Worm (Caenorhabditis elegans) whole organism, young adult: ENCODE measurements around the gene C08E8.3.

Source experiments
- B0019.2 ChIP-seq: fragments of 200-800 bp; sonication (Bioruptor generic); conservative IDR thresholded peaks from 2 replicates; pipeline ENCODE4 v1.3.6; 2022; ENCODE audit warnings: missing genetic modification reagents, missing genetic modification characterization, missing compliant biosample characterization
- B0261.1 ChIP-seq: sonication (generic microtip); optimal IDR thresholded peaks from 2 replicates; lab custom pipeline; 2016; ENCODE audit warnings: mild to moderate bottlenecking, missing genetic modification characterization, moderate library complexity, missing compliant biosample characterization
- D2030.7 ChIP-seq: fragments of 200-800 bp; sonication (Bioruptor generic); IDR thresholded peaks from 2 replicates; pipeline ENCODE4 v1.3.6; 2022; ENCODE audit warnings: missing genetic modification reagents, missing genetic modification characterization, missing compliant biosample characterization
- F23B12.7 ChIP-seq: sonication (generic microtip); optimal IDR thresholded peaks from 2 replicates; lab custom pipeline; 2017; ENCODE audit warnings: missing genetic modification characterization, mild to moderate bottlenecking, missing compliant biosample characterization, antibody characterized with exemption, moderate library complexity; ENCODE audit not compliant: insufficient read depth
- F33H1.4 ChIP-seq: fragments of 200-800 bp; sonication (Bioruptor generic); IDR thresholded peaks from 2 replicates; pipeline ENCODE4 v1.3.6; 2022; ENCODE audit warnings: missing genetic modification reagents, missing genetic modification characterization, missing compliant biosample characterization
- F37B4.10 ChIP-seq: fragments of 200-800 bp; sonication (Bioruptor generic); IDR thresholded peaks from 2 replicates; pipeline ENCODE4 v1.3.6; 2022; ENCODE audit warnings: missing genetic modification characterization, missing compliant biosample characterization
- F52B5.7 ChIP-seq: sonication (generic microtip); optimal IDR thresholded peaks from 2 replicates; lab custom pipeline; 2016; ENCODE audit warnings: mild to moderate bottlenecking, missing genetic modification characterization, missing compliant biosample characterization
- K11D2.4 ChIP-seq: fragments of 200-800 bp; sonication (Bioruptor generic); IDR thresholded peaks from 2 replicates; pipeline ENCODE4 v1.3.6; 2022; ENCODE audit warnings: missing genetic modification reagents, missing genetic modification characterization, missing compliant biosample characterization
- Y53F4B.3 ChIP-seq: fragments of 200-800 bp; sonication (Bioruptor generic); IDR thresholded peaks from 2 replicates; pipeline ENCODE4 v1.3.6; 2022; ENCODE audit warnings: missing genetic modification reagents, missing genetic modification characterization, missing compliant biosample characterization
- Y56A3A.18 ChIP-seq: fragments of 200-800 bp; sonication (Bioruptor generic); IDR thresholded peaks from 2 replicates; pipeline ENCODE4 v1.3.6; 2022; ENCODE audit warnings: missing genetic modification reagents, missing genetic modification characterization, missing compliant biosample characterization
- Y67H2A.10 ChIP-seq: fragments of 200-800 bp; sonication (Bioruptor generic); conservative IDR thresholded peaks from 2 replicates; pipeline ENCODE4 v1.3.6; 2022; ENCODE audit warnings: missing genetic modification reagents, missing genetic modification characterization, missing compliant biosample characterization
- akir-1 ChIP-seq: fragments of 200-800 bp; sonication (Bioruptor generic); optimal IDR thresholded peaks from 2 replicates; lab custom pipeline; 2018; ENCODE audit warnings: mild to moderate bottlenecking, missing genetic modification characterization, moderate library complexity, missing compliant biosample characterization
- attf-5 ChIP-seq: fragments of 200-800 bp; sonication (Bioruptor generic); optimal IDR thresholded peaks from 2 replicates; lab custom pipeline; 2018; ENCODE audit warnings: mild to moderate bottlenecking, missing genetic modification characterization, missing compliant biosample characterization
- attf-6 ChIP-seq: fragments of 200-800 bp; sonication (Bioruptor generic); IDR thresholded peaks from 2 replicates; pipeline ENCODE4 v1.3.6; 2022; ENCODE audit warnings: missing genetic modification reagents, missing genetic modification characterization, missing compliant biosample characterization
- bed-2 ChIP-seq: fragments of 200-800 bp; sonication (Bioruptor generic); IDR thresholded peaks from 2 replicates; pipeline ENCODE4 v1.3.6; 2022; ENCODE audit warnings: missing genetic modification reagents, missing genetic modification characterization, missing compliant biosample characterization
- cebp-1 ChIP-seq, 2 experiments: fragments of 200-800 bp in 1 of 2; sonication (Bioruptor generic) in 1 of 2; sonication (generic microtip) in 1 of 2; IDR thresholded peaks in 1 of 2; optimal IDR thresholded peaks in 1 of 2; 2 replicates each; pipeline versions ENCODE4 v1.3.6 to Lab custom; 2017 to 2022; ENCODE audit warnings: missing compliant biosample characterization in 2 of 2, missing genetic modification characterization in 2 of 2, mild to moderate bottlenecking in 1 of 2, missing genetic modification reagents in 1 of 2, moderate library complexity in 1 of 2
- ceh-58 ChIP-seq: fragments of 200-800 bp; sonication (Bioruptor generic); IDR thresholded peaks from 2 replicates; pipeline ENCODE4 v1.3.6; 2022; ENCODE audit warnings: missing genetic modification characterization, missing compliant biosample characterization
- ceh-91 ChIP-seq: fragments of 200-800 bp; sonication (Bioruptor generic); IDR thresholded peaks from 2 replicates; pipeline ENCODE4 v1.3.6; 2022; ENCODE audit warnings: missing genetic modification reagents, missing genetic modification characterization, missing compliant biosample characterization
- die-1 ChIP-seq: sonication (generic microtip); optimal IDR thresholded peaks from 2 replicates; lab custom pipeline; 2016; ENCODE audit warnings: missing genotype, mild to moderate bottlenecking, missing genetic modification characterization, missing compliant biosample characterization
- dox-1 ChIP-seq: fragments of 200-800 bp; sonication (Bioruptor generic); IDR thresholded peaks from 2 replicates; pipeline ENCODE4 v1.3.6; 2022; ENCODE audit warnings: missing genetic modification reagents, missing genetic modification characterization, missing compliant biosample characterization
- egl-44 ChIP-seq: fragments of 200-800 bp; sonication (Bioruptor generic); IDR thresholded peaks from 2 replicates; pipeline ENCODE4 v1.3.6; 2022; ENCODE audit warnings: missing genetic modification reagents, missing genetic modification characterization, missing compliant biosample characterization
- him-1 ChIP-seq: sonication (generic microtip); optimal IDR thresholded peaks from 2 replicates; lab custom pipeline; 2016; ENCODE audit warnings: missing genotype, missing genetic modification reagents, missing genetic modification characterization, missing compliant biosample characterization
- hlh-26 ChIP-seq: fragments of 200-800 bp; sonication (Bioruptor generic); conservative IDR thresholded peaks from 2 replicates; pipeline ENCODE4 v1.3.6; 2022; ENCODE audit warnings: missing genetic modification reagents, missing genetic modification characterization, missing compliant biosample characterization
- hrde-1 ChIP-seq: sonication (generic microtip); optimal IDR thresholded peaks from 2 replicates; lab custom pipeline; 2016; ENCODE audit warnings: missing genetic modification characterization, mild to moderate bottlenecking, missing compliant biosample characterization, moderate library complexity, missing genotype, missing genetic modification reagents, borderline replicate concordance
- hsf-1 ChIP-seq: fragments of 200-800 bp; sonication (Bioruptor generic); IDR thresholded peaks from 2 replicates; pipeline ENCODE4 v1.3.6; 2022; ENCODE audit warnings: missing genetic modification reagents, missing genetic modification characterization, missing compliant biosample characterization
- let-526 ChIP-seq: fragments of 200-800 bp; sonication (Bioruptor generic); IDR thresholded peaks from 2 replicates; pipeline ENCODE4 v1.3.6; 2022; ENCODE audit warnings: missing genetic modification reagents, missing genetic modification characterization, missing compliant biosample characterization
- lin-26 ChIP-seq: fragments of 200-800 bp; sonication (Bioruptor generic); IDR thresholded peaks from 2 replicates; pipeline ENCODE4 v1.3.6; 2022; ENCODE audit warnings: missing genetic modification reagents, missing genetic modification characterization, missing compliant biosample characterization
- lin-35 ChIP-seq, 3 experiments: fragments of 150-350 bp in 2 of 3; sonication (generic microtip) in 1 of 3; optimal IDR thresholded peaks; 2 replicates each; lab custom pipeline; 2014 to 2018; ENCODE audit warnings: missing biosample characterization in 3 of 3, missing genetic modification characterization in 3 of 3, missing genetic modification reagents in 3 of 3
- lsy-27 ChIP-seq: sonication (generic microtip); optimal IDR thresholded peaks from 2 replicates; lab custom pipeline; 2017; ENCODE audit warnings: missing genetic modification characterization, mild to moderate bottlenecking, missing compliant biosample characterization, antibody characterized with exemption, missing genotype, borderline replicate concordance; ENCODE audit not compliant: insufficient read depth
- madf-6 ChIP-seq: fragments of 200-800 bp; sonication (Bioruptor generic); IDR thresholded peaks from 2 replicates; pipeline ENCODE4 v1.3.6; 2022; ENCODE audit warnings: missing genetic modification reagents, missing genetic modification characterization, missing compliant biosample characterization
- mcd-1 ChIP-seq: fragments of 200-800 bp; sonication (Bioruptor generic); IDR thresholded peaks from 2 replicates; pipeline ENCODE4 v1.3.6; 2022; ENCODE audit warnings: missing genetic modification reagents, missing genetic modification characterization, missing compliant biosample characterization
- mel-28 ChIP-seq: sonication (generic microtip); optimal IDR thresholded peaks from 2 replicates; lab custom pipeline; 2016; ENCODE audit warnings: borderline replicate concordance, mild to moderate bottlenecking, missing genetic modification characterization, missing compliant biosample characterization
- nfya-2 ChIP-seq: fragments of 200-800 bp; sonication (Bioruptor generic); IDR thresholded peaks from 2 replicates; pipeline ENCODE4 v1.3.6; 2022; ENCODE audit warnings: missing genetic modification reagents, missing genetic modification characterization, missing compliant biosample characterization
- nfyb-1 ChIP-seq: fragments of 200-800 bp; sonication (Bioruptor generic); IDR thresholded peaks from 2 replicates; pipeline ENCODE4 v1.3.6; 2022; ENCODE audit warnings: missing genetic modification reagents, missing genetic modification characterization, missing compliant biosample characterization
- nhr-120 ChIP-seq: fragments of 200-800 bp; sonication (Bioruptor generic); IDR thresholded peaks from 2 replicates; pipeline ENCODE4 v1.3.6; 2022; ENCODE audit warnings: missing genetic modification characterization, missing compliant biosample characterization
- nhr-90 ChIP-seq: sonication (generic microtip); optimal IDR thresholded peaks from 2 replicates; lab custom pipeline; 2016; ENCODE audit warnings: missing genotype, mild to moderate bottlenecking, missing genetic modification characterization, missing compliant biosample characterization
- pha-4 ChIP-seq: fragments of 150-350 bp; sonication (generic microtip); optimal IDR thresholded peaks from 2 replicates; lab custom pipeline; 2014; ENCODE audit warnings: missing biosample characterization, missing genetic modification reagents, missing genetic modification characterization
- snpc-3.4 ChIP-seq: sonication (generic microtip); optimal IDR thresholded peaks from 2 replicates; lab custom pipeline; 2017; ENCODE audit warnings: missing genetic modification characterization, mild to moderate bottlenecking, missing compliant biosample characterization, antibody characterized with exemption, moderate library complexity, missing genotype, missing genetic modification reagents
- sptf-2 ChIP-seq: fragments of 200-800 bp; sonication (Bioruptor generic); optimal IDR thresholded peaks from 2 replicates; lab custom pipeline; 2018; ENCODE audit warnings: mild to moderate bottlenecking, missing genetic modification characterization, missing compliant biosample characterization
- tlf-1 ChIP-seq: fragments of 200-800 bp; sonication (Bioruptor generic); optimal IDR thresholded peaks from 2 replicates; lab custom pipeline; 2018; ENCODE audit warnings: mild to moderate bottlenecking, missing genetic modification characterization, missing compliant biosample characterization
- unc-130 ChIP-seq: sonication (generic microtip); optimal IDR thresholded peaks from 2 replicates; lab custom pipeline; 2016; ENCODE audit warnings: missing genetic modification reagents, missing genetic modification characterization, missing compliant biosample characterization
- xnd-1 ChIP-seq: sonication (generic microtip); optimal IDR thresholded peaks from 2 replicates; lab custom pipeline; 2016; ENCODE audit warnings: missing genotype, missing genetic modification reagents, missing genetic modification characterization, missing compliant biosample characterization
- zfh-2 ChIP-seq: fragments of 200-800 bp; sonication (Bioruptor generic); conservative IDR thresholded peaks from 2 replicates; pipeline ENCODE4 v1.3.6; 2022; ENCODE audit warnings: missing genetic modification reagents, missing genetic modification characterization, missing compliant biosample characterization
- ztf-28 ChIP-seq: fragments of 200-800 bp; sonication (Bioruptor generic); IDR thresholded peaks from 2 replicates; pipeline ENCODE4 v1.3.6; 2022; ENCODE audit warnings: missing genetic modification reagents, missing genetic modification characterization, missing compliant biosample characterization

The C08E8.3 gene

DNA sequence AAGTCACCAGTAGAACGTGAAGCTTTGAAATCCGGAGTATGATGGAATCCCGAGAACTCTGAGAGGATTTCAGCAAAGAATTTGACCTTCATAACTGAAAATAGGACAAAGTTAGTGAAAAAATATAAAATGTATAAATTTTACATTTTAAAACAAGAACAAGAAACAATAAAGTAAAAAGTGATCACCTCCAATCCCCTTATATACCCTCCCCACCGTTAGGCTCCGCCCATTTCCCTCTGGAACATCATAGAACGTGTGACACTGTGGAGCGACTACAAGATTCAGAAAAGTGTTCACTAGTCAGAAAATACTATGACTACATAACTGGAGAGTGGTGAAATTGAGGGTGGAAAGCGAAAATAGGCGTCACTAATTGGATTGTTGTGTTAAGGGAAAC, 18.8 kb upstream of the C08E8.3 start, which contains the start of gene B0462.4:
TSS of gene B0462.4 (minus strand) at position 101 of the 400 bp plus-strand sequence.
- TF ChIP-seq ceh-91 (GFP tag; lab: Robert Waterston, UW) = no peak
- TF ChIP-seq Y56A3A.18 = no peak
- no peak for TF ChIP-seq B0019.2 (GFP tag; lab: Robert Waterston, UW)
- no peak for TF ChIP-seq mcd-1
- TF ChIP-seq snpc-3.4 = no peak
- TF ChIP-seq unc-130 = no peak
- no peak for TF ChIP-seq him-1 (tag; lab: Kevin White, UChicago)
- TF ChIP-seq ceh-58 (GFP tag; lab: Robert Waterston, UW) = no peak
- no peak for TF ChIP-seq attf-6 (GFP tag; lab: Robert Waterston, UW)
- no peak for TF ChIP-seq lsy-27

DNA sequence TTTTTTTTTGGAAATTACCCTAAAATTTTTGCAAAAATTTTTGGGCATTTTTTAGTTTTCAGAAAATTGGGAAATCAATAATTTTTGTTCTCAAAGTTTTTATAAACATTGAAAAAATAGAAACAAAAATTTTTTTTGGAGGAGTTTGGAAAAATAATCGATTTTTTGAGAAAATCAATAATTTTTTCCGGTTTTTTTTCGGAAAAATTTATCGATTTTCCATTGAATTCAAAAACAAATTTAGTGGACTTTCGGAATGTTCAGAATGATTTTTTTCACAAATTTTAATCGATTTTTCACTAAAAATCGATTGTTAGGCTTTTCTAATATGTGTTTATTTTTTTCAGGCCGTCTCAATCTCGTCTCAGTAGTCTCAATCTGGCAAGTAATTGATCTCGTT, 12.3 kb upstream of the C08E8.3 start:
- TF ChIP-seq F52B5.7 (tag; lab: Kevin White, UChicago) = no peak
- TF ChIP-seq zfh-2 (GFP tag; lab: Robert Waterston, UW) = no peak
- TF ChIP-seq nfyb-1 (GFP tag; lab: Robert Waterston, UW) = no peak
- TF ChIP-seq nhr-120 = no peak
- TF ChIP-seq hsf-1 (GFP tag; lab: Robert Waterston, UW) = no peak
- TF ChIP-seq bed-2 (GFP tag; lab: Robert Waterston, UW) = no peak

ce11 chrV:18339807-18340206, 10.1 kb upstream of the C08E8.3 start, which contains the start of gene C08E8.10:
Gene C08E8.10 (minus strand): TSS chrV:18339907.
- TF ChIP-seq nhr-90 (no peak), nfya-2 (GFP tag; lab: Robert Waterston, UW) (no peak), lin-26 (no peak), dox-1 (no peak), F33H1.4 (no peak), let-526 (GFP tag; lab: Robert Waterston, UW) (no peak), lin-35 (GFP tag; optimal IDR thresholded peaks at IDR 0.05; lab: Kevin White, UChicago) (no peak), madf-6 (GFP tag; lab: Robert Waterston, UW) (no peak), ztf-28 (GFP tag; lab: Robert Waterston, UW) (no peak), tlf-1 (GFP tag; lab: Kevin White, UChicago) (no peak), xnd-1 (tag; lab: Kevin White, UChicago) (no peak), F37B4.10 (GFP tag; lab: Robert Waterston, UW) (no peak), akir-1 (GFP tag; lab: Kevin White, UChicago) (no peak)

ce11 chrV:18344194-18344593, 5.7 kb upstream of the C08E8.3 start:
- TF ChIP-seq D2030.7 (GFP tag; lab: Robert Waterston, UW) = peak; percentile 38
- no peak for TF ChIP-seq Y53F4B.3 (GFP tag; lab: Robert Waterston, UW)
- TF ChIP-seq hrde-1 (tag; lab: Kevin White, UChicago) = no peak
- TF ChIP-seq cebp-1 (GFP tag; IDR thresholded peaks at IDR 0.05; lab: Robert Waterston, UW) = no peak
- TF ChIP-seq cebp-1 (tag; optimal IDR thresholded peaks at IDR 0.05; lab: Kevin White, UChicago) = no peak
- TF ChIP-seq attf-5 (GFP tag; lab: Kevin White, UChicago) = no peak
- TF ChIP-seq sptf-2 (GFP tag; lab: Kevin White, UChicago) = no peak
- TF ChIP-seq ztf-28 (GFP tag; lab: Robert Waterston, UW) = no peak
- no peak for TF ChIP-seq mel-28 (tag; lab: Kevin White, UChicago)
- TF ChIP-seq die-1 = no peak
- TF ChIP-seq pha-4 (tag; lab: Kevin White, UChicago) = no peak
- TF ChIP-seq K11D2.4 = no peak
- TF ChIP-seq lin-26 = 0 out of 2 replicates have a peak, but pooled peaks have one; percentile 47
- TF ChIP-seq egl-44 (GFP tag; lab: Robert Waterston, UW) = no peak
- no peak for TF ChIP-seq F37B4.10 (GFP tag; lab: Robert Waterston, UW)
- no peak for TF ChIP-seq madf-6 (GFP tag; lab: Robert Waterston, UW)
- no peak for TF ChIP-seq nhr-120
- no peak for TF ChIP-seq F23B12.7 (tag; lab: Kevin White, UChicago)
- no peak for TF ChIP-seq hlh-26 (GFP tag; lab: Robert Waterston, UW)
- TF ChIP-seq bed-2 (GFP tag; lab: Robert Waterston, UW) = no peak
- no peak for TF ChIP-seq Y67H2A.10
- peak; percentile 31 for TF ChIP-seq B0261.1 (tag; lab: Kevin White, UChicago)
